Fruit fly (Drosophila melanogaster) whole organism, embryonic: Measurements from ENCODE around the gene Elo68alpha.
A peak's percentile ranks its signal among the peaks of the same experiment; 100 is the strongest.

Source experiments
- Aef1 ChIP-seq: fragments of 200-800 bp; sonication (Bioruptor generic); IDR thresholded peaks from 3 replicates; pipeline ENCODE4 v1.3.6; 2022; ENCODE audit warnings: missing biosample characterization, missing genetic modification characterization
- BEAF-32 ChIP-seq: fragments of 200-800 bp; sonication (Bioruptor generic); optimal IDR thresholded peaks from 3 replicates; lab custom pipeline; 2017; ENCODE audit warnings: missing biosample characterization, missing genetic modification characterization, mild to moderate bottlenecking, moderate library complexity, missing genetic modification reagents
- C15 ChIP-seq: fragments of 200-800 bp; sonication (Bioruptor generic); IDR thresholded peaks from 3 replicates; pipeline ENCODE4 v1.3.6; 2022; ENCODE audit warnings: missing biosample characterization, missing genetic modification characterization
- CG10267 ChIP-seq: fragments of 200-800 bp; sonication (Bioruptor generic); optimal IDR thresholded peaks from 2 replicates; lab custom pipeline; 2018; ENCODE audit warnings: missing biosample characterization, mild to moderate bottlenecking, missing genetic modification characterization, moderate library complexity
- CG10462 ChIP-seq: fragments of 200-800 bp; sonication (Bioruptor generic); optimal IDR thresholded peaks from 2 replicates; lab custom pipeline; 2016; ENCODE audit warnings: missing biosample characterization, missing genetic modification characterization
- CG12299 ChIP-seq: fragments of 200-800 bp; sonication (Bioruptor generic); optimal IDR thresholded peaks from 2 replicates; lab custom pipeline; 2018; ENCODE audit warnings: missing biosample characterization, mild to moderate bottlenecking, missing genetic modification characterization
- CG12391 ChIP-seq: fragments of 200-800 bp; sonication (Bioruptor generic); optimal IDR thresholded peaks from 3 replicates; lab custom pipeline; 2018; ENCODE audit warnings: missing biosample characterization, mild to moderate bottlenecking, missing genetic modification characterization, moderate library complexity
- CG14014 ChIP-seq: fragments of 200-800 bp; sonication (Bioruptor generic); IDR thresholded peaks from 2 replicates; pipeline ENCODE4 v1.3.6; 2022; ENCODE audit warnings: missing biosample characterization, missing genetic modification characterization
- CG14441 ChIP-seq: fragments of 200-800 bp; sonication (Bioruptor generic); IDR thresholded peaks from 2 replicates; pipeline ENCODE4 v1.3.6; 2022; ENCODE audit warnings: missing biosample characterization, missing genetic modification characterization
- CG15514 ChIP-seq: fragments of 200-800 bp; sonication (Bioruptor generic); optimal IDR thresholded peaks from 3 replicates; lab custom pipeline; 2017; ENCODE audit warnings: missing biosample characterization, missing genetic modification characterization, mild to moderate bottlenecking, moderate library complexity, missing genetic modification reagents
- CG15696 ChIP-seq: fragments of 200-800 bp; sonication (Bioruptor generic); optimal IDR thresholded peaks from 2 replicates; lab custom pipeline; 2019; ENCODE audit warnings: missing biosample characterization, mild to moderate bottlenecking, missing genetic modification characterization, moderate library complexity
- CG1603 ChIP-seq: fragments of 200-800 bp; sonication (Bioruptor generic); optimal IDR thresholded peaks from 2 replicates; lab custom pipeline; 2019; ENCODE audit warnings: missing biosample characterization, mild to moderate bottlenecking, missing genetic modification characterization, moderate library complexity
- CG17361 ChIP-seq: fragments of 200-800 bp; sonication (Bioruptor generic); IDR thresholded peaks from 3 replicates; pipeline ENCODE4 v1.3.6; 2022; ENCODE audit warnings: missing biosample characterization, missing genetic modification characterization
- CG18476 ChIP-seq: fragments of 200-800 bp; sonication (Bioruptor generic); optimal IDR thresholded peaks from 2 replicates; lab custom pipeline; 2016; ENCODE audit warnings: missing biosample characterization, mild to moderate bottlenecking, missing genetic modification characterization
- CG32767 ChIP-seq: fragments of 200-800 bp; sonication (Bioruptor generic); IDR thresholded peaks from 2 replicates; pipeline ENCODE4 v1.3.6; 2022; ENCODE audit warnings: missing biosample characterization, missing genetic modification characterization
- CG3407 ChIP-seq: fragments of 200-800 bp; sonication (Bioruptor generic); optimal IDR thresholded peaks from 2 replicates; lab custom pipeline; 2018; ENCODE audit warnings: missing biosample characterization, mild to moderate bottlenecking, missing genetic modification characterization
- CG34376 ChIP-seq: fragments of 200-800 bp; sonication (Bioruptor generic); optimal IDR thresholded peaks from 2 replicates; lab custom pipeline; 2018; ENCODE audit warnings: missing biosample characterization, mild to moderate bottlenecking, missing genetic modification characterization
- CG3847 ChIP-seq: fragments of 200-800 bp; sonication (Bioruptor generic); IDR thresholded peaks from 2 replicates; pipeline ENCODE4 v1.3.6; 2022; ENCODE audit warnings: missing biosample characterization, missing genetic modification characterization
- CG9876 ChIP-seq: fragments of 200-800 bp; sonication (Bioruptor generic); optimal IDR thresholded peaks from 2 replicates; lab custom pipeline; 2016; ENCODE audit warnings: missing biosample characterization, missing genetic modification characterization
- Chrac-16 ChIP-seq: fragments of 200-800 bp; sonication (Bioruptor generic); optimal IDR thresholded peaks from 3 replicates; lab custom pipeline; 2016; ENCODE audit warnings: missing biosample characterization, missing genetic modification characterization
- D19A ChIP-seq: fragments of 200-800 bp; optimal IDR thresholded peaks from 3 replicates; lab custom pipeline; 2019; ENCODE audit warnings: missing biosample characterization, mild to moderate bottlenecking, missing genetic modification characterization, moderate library complexity
- H15 ChIP-seq: fragments of 200-800 bp; sonication (Bioruptor generic); IDR thresholded peaks from 3 replicates; pipeline ENCODE4 v1.3.6; 2022; ENCODE audit warnings: missing biosample characterization, missing genetic modification characterization
- HmgZ ChIP-seq: fragments of 200-800 bp; sonication (Bioruptor generic); optimal IDR thresholded peaks from 2 replicates; lab custom pipeline; 2018; ENCODE audit warnings: missing biosample characterization, mild to moderate bottlenecking, missing genetic modification characterization
- Jarid2 ChIP-seq: fragments of 200-800 bp; sonication (Bioruptor generic); optimal IDR thresholded peaks from 3 replicates; lab custom pipeline; 2017; ENCODE audit warnings: mild to moderate bottlenecking, missing biosample characterization, missing genetic modification reagents, missing genetic modification characterization
- MBD-R2 ChIP-seq: fragments of 200-800 bp; sonication (Bioruptor generic); IDR thresholded peaks from 2 replicates; pipeline ENCODE4 v1.3.6; 2022; ENCODE audit warnings: missing biosample characterization, missing genetic modification characterization
- Mrtf ChIP-seq: fragments of 200-800 bp; sonication (Bioruptor generic); IDR thresholded peaks from 3 replicates; pipeline ENCODE4 v1.3.6; 2022; ENCODE audit warnings: missing biosample characterization, missing genetic modification characterization
- Myb ChIP-seq: fragments of 200-800 bp; sonication (Bioruptor generic); optimal IDR thresholded peaks from 2 replicates; lab custom pipeline; 2016; ENCODE audit warnings: missing biosample characterization, missing genetic modification characterization
- PHDP ChIP-seq: fragments of 200-800 bp; sonication (Bioruptor generic); optimal IDR thresholded peaks from 3 replicates; lab custom pipeline; 2018; ENCODE audit warnings: missing biosample characterization, mild to moderate bottlenecking, missing genetic modification characterization, moderate library complexity
- Scr ChIP-seq: fragments of 200-800 bp; sonication (Bioruptor generic); IDR thresholded peaks from 2 replicates; pipeline ENCODE4 v1.3.6; 2022; ENCODE audit warnings: missing biosample characterization, missing genetic modification characterization; ENCODE audit not compliant: partially characterized antibody
- Side ChIP-seq: fragments of 200-800 bp; sonication (Bioruptor generic); optimal IDR thresholded peaks from 2 replicates; lab custom pipeline; 2016; ENCODE audit warnings: missing biosample characterization, missing genetic modification characterization
- TFAM ChIP-seq: fragments of 200-800 bp; sonication (Bioruptor generic); optimal IDR thresholded peaks from 2 replicates; lab custom pipeline; 2017; ENCODE audit warnings: missing biosample characterization, missing genetic modification characterization, inconsistent platforms
- ato ChIP-seq: fragments of 200-800 bp; sonication (Bioruptor generic); IDR thresholded peaks from 2 replicates; pipeline ENCODE4 v1.3.6; 2022; ENCODE audit warnings: missing biosample characterization, missing genetic modification characterization; ENCODE audit not compliant: partially characterized antibody
- crol ChIP-seq: fragments of 200-800 bp; sonication (Bioruptor generic); IDR thresholded peaks from 2 replicates; pipeline ENCODE4 v1.3.6; 2022; ENCODE audit warnings: missing biosample characterization, missing genetic modification characterization
- dmrt99B ChIP-seq: fragments of 200-800 bp; sonication (Bioruptor generic); optimal IDR thresholded peaks from 2 replicates; lab custom pipeline; 2018; ENCODE audit warnings: missing biosample characterization, mild to moderate bottlenecking, missing genetic modification characterization, moderate library complexity
- fd102C ChIP-seq: fragments of 200-800 bp; sonication (Bioruptor generic); optimal IDR thresholded peaks from 2 replicates; lab custom pipeline; 2018; ENCODE audit warnings: missing biosample characterization, mild to moderate bottlenecking, missing genetic modification characterization, moderate library complexity
- fd64A ChIP-seq: fragments of 200-800 bp; sonication (Bioruptor generic); optimal IDR thresholded peaks from 3 replicates; lab custom pipeline; 2018; ENCODE audit warnings: missing biosample characterization, mild to moderate bottlenecking, missing genetic modification characterization
- gcm2 ChIP-seq: fragments of 200-800 bp; sonication (Bioruptor generic); optimal IDR thresholded peaks from 2 replicates; lab custom pipeline; 2016; ENCODE audit warnings: missing biosample characterization, missing genetic modification characterization
- hb ChIP-seq: fragments of 200-800 bp; sonication (Bioruptor generic); IDR thresholded peaks from 3 replicates; pipeline ENCODE4 v1.3.6; 2022; ENCODE audit warnings: missing biosample characterization, missing genetic modification characterization; ENCODE audit not compliant: partially characterized antibody
- lab ChIP-seq: fragments of 200-800 bp; sonication (Bioruptor generic); optimal IDR thresholded peaks from 3 replicates; lab custom pipeline; 2017; ENCODE audit warnings: missing biosample characterization, missing genetic modification characterization, mild to moderate bottlenecking, moderate library complexity, missing genetic modification reagents
- mirr ChIP-seq: fragments of 200-800 bp; sonication (Bioruptor generic); optimal IDR thresholded peaks from 3 replicates; lab custom pipeline; 2018; ENCODE audit warnings: missing biosample characterization, mild to moderate bottlenecking, missing genetic modification characterization
- mld ChIP-seq: fragments of 200-800 bp; sonication (Bioruptor generic); IDR thresholded peaks from 3 replicates; pipeline ENCODE4 v1.3.6; 2022; ENCODE audit warnings: missing biosample characterization, missing genetic modification characterization; ENCODE audit not compliant: partially characterized antibody
- pb ChIP-seq: fragments of 200-800 bp; sonication (Bioruptor generic); optimal IDR thresholded peaks from 3 replicates; lab custom pipeline; 2016; ENCODE audit warnings: missing biosample characterization, missing genetic modification characterization
- row ChIP-seq: fragments of 200-800 bp; sonication (Bioruptor generic); IDR thresholded peaks from 3 replicates; pipeline ENCODE4 v1.3.6; 2022; ENCODE audit warnings: missing biosample characterization, missing genetic modification characterization
- sens ChIP-seq: fragments of 200-800 bp; sonication (Bioruptor generic); peaks from one replicate; lab custom pipeline; 2016; ENCODE audit warnings: missing biosample characterization, missing genetic modification characterization
- sisA ChIP-seq: fragments of 200-800 bp; sonication (Bioruptor generic); IDR thresholded peaks from 2 replicates; pipeline ENCODE4 v1.3.6; 2022; ENCODE audit warnings: missing biosample characterization, missing genetic modification characterization
- sob ChIP-seq: fragments of 200-800 bp; sonication (Bioruptor generic); IDR thresholded peaks from 2 replicates; pipeline ENCODE4 v1.3.6; 2022; ENCODE audit warnings: missing biosample characterization, missing genetic modification characterization
- stc ChIP-seq: fragments of 200-800 bp; sonication (Bioruptor generic); IDR thresholded peaks from 2 replicates; pipeline ENCODE4 v1.3.6; 2022; ENCODE audit warnings: missing biosample characterization, missing genetic modification characterization
- toy ChIP-seq: fragments of 200-800 bp; sonication (Bioruptor generic); IDR thresholded peaks from 2 replicates; pipeline ENCODE4 v1.3.6; 2022; ENCODE audit warnings: missing biosample characterization, missing genetic modification characterization
- vnd ChIP-seq: fragments of 200-800 bp; sonication (Bioruptor generic); IDR thresholded peaks from 3 replicates; pipeline ENCODE4 v1.3.6; 2022; ENCODE audit warnings: missing biosample characterization, missing genetic modification characterization; ENCODE audit not compliant: partially characterized antibody
- vvl ChIP-seq: fragments of 200-800 bp; sonication (Bioruptor generic); IDR thresholded peaks from 2 replicates; pipeline ENCODE4 v1.3.6; 2022; ENCODE audit warnings: missing biosample characterization, missing genetic modification characterization
- zfh2 ChIP-seq: fragments of 200-800 bp; sonication (Bioruptor generic); optimal IDR thresholded peaks from 2 replicates; lab custom pipeline; 2016; ENCODE audit warnings: missing biosample characterization, missing genetic modification characterization

Elo68alpha gene

DNA sequence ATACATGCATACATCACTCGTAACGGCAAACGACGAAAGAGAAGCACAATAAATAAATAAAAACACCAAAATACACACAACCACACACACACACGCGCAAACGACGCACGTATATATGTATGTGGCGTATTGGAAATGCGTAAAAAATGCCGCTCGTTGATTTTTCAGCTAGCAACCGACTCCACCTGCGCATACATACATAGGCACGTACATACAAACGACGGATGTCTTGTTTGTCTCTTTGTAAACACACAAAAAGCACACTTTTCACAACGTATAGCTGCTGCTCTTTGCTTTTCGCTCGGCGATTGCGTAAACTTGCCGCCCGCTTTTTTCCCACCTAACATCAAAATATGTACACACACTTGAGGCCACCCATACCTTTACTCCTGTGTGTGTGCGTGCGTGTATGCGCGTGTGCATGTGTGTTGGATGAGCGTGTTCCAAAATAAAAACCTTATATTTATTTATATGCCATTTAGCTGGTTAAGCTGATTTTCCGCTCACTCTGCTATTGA, 17.1 kb upstream of the Elo68alpha start (continued):
- TF ChIP-seq toy (GFP tag; lab: Robert Waterston, UW) (no peak), Mrtf (GFP tag; lab: Robert Waterston, UW) (no peak), CG12391 (tag; lab: Kevin White, UChicago) (no peak), fd102C (GFP tag; lab: Kevin White, UChicago) (no peak), vvl (no peak), zfh2 (no peak), mld (no peak), TFAM (GFP tag; lab: Kevin White, UChicago) (no peak), Scr (no peak), fd64A (GFP tag; lab: Kevin White, UChicago) (peak; percentile 81), pb (GFP tag; lab: Kevin White, UChicago) (no peak), mirr (GFP tag; lab: Kevin White, UChicago) (peak; percentile 91), hb (GFP tag; lab: Robert Waterston, UW) (no peak), row (no peak; the same call in 2 of the 3 replicates), sens (GFP tag; lab: Kevin White, UChicago) (no peak), Aef1 (GFP tag; lab: Robert Waterston, UW) (no peak), Chrac-16 (no peak), PHDP (tag; lab: Kevin White, UChicago) (peak; percentile 53), CG32767 (no peak), Jarid2 (GFP tag; lab: Kevin White, UChicago) (no peak), HmgZ (tag; lab: Kevin White, UChicago) (peak; percentile 48), Myb (GFP tag; lab: Kevin White, UChicago) (no peak), CG15696 (tag; lab: Kevin White, UChicago) (peak; percentile 26), CG17361 (GFP tag; lab: Robert Waterston, UW) (no peak; the same call in 2 of the 3 replicates), CG34376 (GFP tag; lab: Kevin White, UChicago) (peak; percentile 78), CG3847 (no peak; the same call in 1 of the 2 replicates), gcm2 (GFP tag; lab: Kevin White, UChicago) (no peak), vnd (GFP tag; lab: Robert Waterston, UW) (no peak), CG9876 (no peak), CG14441 (GFP tag; lab: Robert Waterston, UW) (no peak), CG10462 (GFP tag; lab: Kevin White, UChicago) (no peak), sob (GFP tag; lab: Robert Waterston, UW) (peak; percentile 48), sisA (GFP tag; lab: Robert Waterston, UW) (no peak), H15 (GFP tag; lab: Robert Waterston, UW) (no peak), CG12299 (tag; lab: Kevin White, UChicago) (peak; percentile 66), MBD-R2 (GFP tag; lab: Robert Waterston, UW) (no peak), Side (peak; percentile 29), D19A (no peak), BEAF-32 (no peak), crol (GFP tag; lab: Robert Waterston, UW) (no peak; the same call in 1 of the 2 replicates), lab (GFP tag; lab: Kevin White, UChicago) (peak; percentile 83), CG10267 (tag; lab: Kevin White, UChicago) (no peak), CG3407 (GFP tag; lab: Kevin White, UChicago) (peak; percentile 52), ato (GFP tag; lab: Robert Waterston, UW) (no peak), stc (GFP tag; lab: Robert Waterston, UW) (no peak), CG14014 (GFP tag; lab: Robert Waterston, UW) (no peak), C15 (GFP tag; lab: Robert Waterston, UW) (no peak), dmrt99B (tag; lab: Kevin White, UChicago) (no peak), CG18476 (GFP tag; lab: Kevin White, UChicago) (no peak), CG15514 (peak; percentile 20), CG1603 (tag; lab: Kevin White, UChicago) (peak; percentile 41)
